Fruit fly (Drosophila melanogaster) S2 (cell line): ENCODE measurements around the gene CG8607.

ENCODE experiments used
- CG8478 ChIP-seq: fragments of >200 bp; optimal IDR thresholded peaks from 2 replicates; lab custom pipeline; 2018
- CTCF ChIP-seq, 2 experiments: fragments of >200 bp; optimal IDR thresholded peaks; 2 replicates each; lab custom pipeline; 2018

DNA sequence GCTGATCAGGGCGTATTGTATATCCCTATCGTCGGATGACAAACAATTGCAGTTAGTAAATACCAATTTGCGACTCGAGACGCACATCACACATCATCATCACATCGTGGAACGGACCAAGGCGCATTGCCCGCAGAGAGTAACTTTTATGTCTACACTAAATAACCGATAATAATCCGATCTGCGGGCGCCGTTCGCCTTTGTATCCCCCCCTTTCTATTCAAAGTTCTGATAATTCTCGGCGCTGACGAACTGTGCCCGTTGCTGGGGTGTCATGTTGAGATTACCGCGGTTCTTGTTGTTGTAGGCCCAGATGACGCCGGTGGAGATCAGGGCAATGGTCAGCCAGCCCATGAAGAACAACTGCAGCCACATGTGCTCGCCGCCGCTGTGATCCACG, 6.8 kb downstream of the CG8607 start:
- TF ChIP-seq CG8478 (lab: Kevin White, UChicago) (no peak), CTCF (optimal IDR thresholded peaks at IDR 0.05; lab: Kevin White, UChicago) (no peak)
